Fruit fly (Drosophila melanogaster): Measurements from ENCODE around the gene Uch.

Uch gene

dm6 chr2L:2164520-2165237 is 49.3 kb downstream of the Uch start (continued):
- no peak for TF ChIP-seq CG2120 (GFP tag; optimal IDR thresholded peaks at IDR 0.05)
- TF ChIP-seq CG2116 (GFP tag; optimal IDR thresholded peaks at IDR 0.05): peak; percentile 29
- peak; percentile 38 for TF ChIP-seq tap (tag; optimal IDR thresholded peaks at IDR 0.05)
- no peak for TF ChIP-seq CG15011 (GFP tag; optimal IDR thresholded peaks at IDR 0.05)
- no peak for TF ChIP-seq CG6791 (GFP tag; IDR thresholded peaks at IDR 0.05; ENCODE audit: partially characterized antibody)
- peak; percentile 77 for TF ChIP-seq Elba2 (GFP tag; optimal IDR thresholded peaks at IDR 0.05)
- TF ChIP-seq CG9727 (GFP tag; optimal IDR thresholded peaks at IDR 0.05): peak; percentile 89
- peak; percentile 69 for TF ChIP-seq CG6813 (GFP tag; optimal IDR thresholded peaks at IDR 0.05)
- 0 out of 3 replicates have a peak, but pooled peaks have one; percentile 55 for TF ChIP-seq so (GFP tag; IDR thresholded peaks at IDR 0.05)
- TF ChIP-seq aop (GFP tag; IDR thresholded peaks at IDR 0.05): peak; percentile 89
- no peak for TF ChIP-seq Mad (GFP tag; optimal IDR thresholded peaks at IDR 0.05)
- no peak for TF ChIP-seq CG5953 (GFP tag; IDR thresholded peaks at IDR 0.05)
- peak; percentile 75 for TF ChIP-seq CG16863 (GFP tag; optimal IDR thresholded peaks at IDR 0.05)
- no peak for TF ChIP-seq ewg (GFP tag; optimal IDR thresholded peaks at IDR 0.05)
- peak; percentile 79 for TF ChIP-seq CG3065 (GFP tag; optimal IDR thresholded peaks at IDR 0.05)
- TF ChIP-seq CG15479 (GFP tag; optimal IDR thresholded peaks at IDR 0.05): peak; percentile 100
- no peak for TF ChIP-seq CG10565 (GFP tag; optimal IDR thresholded peaks at IDR 0.05)
- peak; percentile 63 for TF ChIP-seq CG4360 (GFP tag; IDR thresholded peaks at IDR 0.05)
- no peak for TF ChIP-seq Doc2 (GFP tag; IDR thresholded peaks at IDR 0.05)
- no peak for TF ChIP-seq eyg (GFP tag; optimal IDR thresholded peaks at IDR 0.05)
- TF ChIP-seq tgo (GFP tag; IDR thresholded peaks at IDR 0.05): no peak; the same call in 2 of the 3 replicates
- peak; percentile 54 for TF ChIP-seq onecut (GFP tag; IDR thresholded peaks at IDR 0.05)
- no peak for TF ChIP-seq CG10147 (GFP tag; optimal IDR thresholded peaks at IDR 0.05)
- TF ChIP-seq Deaf1 (tag; optimal IDR thresholded peaks at IDR 0.05): peak; percentile 30
- TF ChIP-seq Scr (GFP tag; IDR thresholded peaks at IDR 0.05; ENCODE audit: partially characterized antibody): 0 out of 2 replicates have a peak, but pooled peaks have one; percentile 17
- TF ChIP-seq CG11723 (GFP tag; optimal IDR thresholded peaks at IDR 0.05): peak; percentile 41
- peak; percentile 29 for TF ChIP-seq Bdp1 (GFP tag; optimal IDR thresholded peaks at IDR 0.05)
- peak; percentile 48; the same call in 1 of the 2 replicates for TF ChIP-seq ranshi (GFP tag; IDR thresholded peaks at IDR 0.05)
- peak; percentile 44 to 62 for TF ChIP-seq dpn (GFP tag; optimal IDR thresholded peaks at IDR 0.05)
- peak; percentile 68 for TF ChIP-seq az2 (GFP tag; optimal IDR thresholded peaks at IDR 0.05)
- peak; percentile 70 for TF ChIP-seq psq (GFP tag; optimal IDR thresholded peaks at IDR 0.05)
- TF ChIP-seq ase (GFP tag; IDR thresholded peaks at IDR 0.05): peak; percentile 19; the same call in 1 of the 3 replicates
- peak; percentile 38 for TF ChIP-seq Vsx1 (GFP tag; optimal IDR thresholded peaks at IDR 0.05)
- peak; percentile 55 for TF ChIP-seq Max (GFP tag; optimal IDR thresholded peaks at IDR 0.05)
- TF ChIP-seq CG10431 (GFP tag; optimal IDR thresholded peaks at IDR 0.05): no peak
- no peak for TF ChIP-seq CG6765 (GFP tag; optimal IDR thresholded peaks at IDR 0.05)
- peak; percentile 66 for TF ChIP-seq CG12155 (GFP tag; optimal IDR thresholded peaks at IDR 0.05)
- TF ChIP-seq D19B (GFP tag; optimal IDR thresholded peaks at IDR 0.05): no peak
- TF ChIP-seq D (optimal IDR thresholded peaks at IDR 0.05): peak; percentile 94
- peak; percentile 76 for TF ChIP-seq D (GFP tag; optimal IDR thresholded peaks at IDR 0.05)
- TF ChIP-seq CG18011 (GFP tag; optimal IDR thresholded peaks at IDR 0.05): no peak
- TF ChIP-seq CG11398 (GFP tag; optimal IDR thresholded peaks at IDR 0.05): peak; percentile 44
- peak; percentile 44; the same call in 1 of the 2 replicates for TF ChIP-seq Ada2b (GFP tag; IDR thresholded peaks at IDR 0.05)
- TF ChIP-seq hb (GFP tag; IDR thresholded peaks at IDR 0.05; ENCODE audit: partially characterized antibody): no peak
- peak; percentile 74 for TF ChIP-seq CG6689 (GFP tag; IDR thresholded peaks at IDR 0.05)
- no peak for TF ChIP-seq stwl (tag; optimal IDR thresholded peaks at IDR 0.05)
- peak; percentile 11; the same call in 1 of the 2 replicates for TF ChIP-seq CG3847 (GFP tag; IDR thresholded peaks at IDR 0.05)
- peak; percentile 40 to 99 for TF ChIP-seq tll (GFP tag; optimal IDR thresholded peaks at IDR 0.05)
- TF ChIP-seq fd96Cb (tag; optimal IDR thresholded peaks at IDR 0.05): peak; percentile 55
